Worm (Caenorhabditis elegans) whole organism, young adult: Measurements from ENCODE around the gene R02E12.5.

ENCODE experiments used
- atf-7 ChIP-seq: sonication (generic microtip); optimal IDR thresholded peaks from 2 replicates; lab custom pipeline; 2017; ENCODE audit warnings: mild to moderate bottlenecking, missing genetic modification characterization, missing compliant biosample characterization
- him-1 ChIP-seq: sonication (generic microtip); optimal IDR thresholded peaks from 2 replicates; lab custom pipeline; 2016; ENCODE audit warnings: missing genotype, missing genetic modification reagents, missing genetic modification characterization, missing compliant biosample characterization
- let-607 ChIP-seq, 2 experiments: fragments of 200-800 bp in 1 of 2; sonication (Bioruptor generic) in 1 of 2; sonication (generic microtip) in 1 of 2; optimal IDR thresholded peaks; 2 replicates each; lab custom pipeline; 2016 to 2018; ENCODE audit warnings: mild to moderate bottlenecking in 2 of 2, missing compliant biosample characterization in 2 of 2, missing genetic modification characterization in 2 of 2, moderate library complexity in 2 of 2, missing genotype in 1 of 2
- pbrm-1 ChIP-seq: fragments of 200-800 bp; sonication (Bioruptor generic); IDR thresholded peaks from 2 replicates; pipeline ENCODE4 v1.3.6; 2022; ENCODE audit warnings: missing genetic modification reagents, missing genetic modification characterization, missing compliant biosample characterization
- snpc-4 ChIP-seq, 5 experiments: fragments of 150-350 bp in 1 of 5; sonication (generic microtip) in 4 of 5; optimal IDR thresholded peaks; 2 replicates each; lab custom pipeline; 2014 to 2018; ENCODE audit warnings: missing genetic modification characterization in 5 of 5, missing biosample characterization in 3 of 5, antibody characterized with exemption in 2 of 5, mild to moderate bottlenecking in 2 of 5, missing compliant biosample characterization in 2 of 5, missing genotype in 2 of 5, moderate library complexity in 2 of 5, missing genetic modification reagents in 1 of 5
- unc-62 ChIP-seq: fragments of 150-350 bp; optimal IDR thresholded peaks from 2 replicates; lab custom pipeline; 2014; ENCODE audit warnings: missing biosample characterization, missing genetic modification reagents, missing genetic modification characterization
- ztf-22 ChIP-seq: fragments of 200-800 bp; sonication (Bioruptor generic); optimal IDR thresholded peaks from 2 replicates; lab custom pipeline; 2018; ENCODE audit warnings: mild to moderate bottlenecking, missing genetic modification characterization, moderate library complexity, missing compliant biosample characterization

DNA sequence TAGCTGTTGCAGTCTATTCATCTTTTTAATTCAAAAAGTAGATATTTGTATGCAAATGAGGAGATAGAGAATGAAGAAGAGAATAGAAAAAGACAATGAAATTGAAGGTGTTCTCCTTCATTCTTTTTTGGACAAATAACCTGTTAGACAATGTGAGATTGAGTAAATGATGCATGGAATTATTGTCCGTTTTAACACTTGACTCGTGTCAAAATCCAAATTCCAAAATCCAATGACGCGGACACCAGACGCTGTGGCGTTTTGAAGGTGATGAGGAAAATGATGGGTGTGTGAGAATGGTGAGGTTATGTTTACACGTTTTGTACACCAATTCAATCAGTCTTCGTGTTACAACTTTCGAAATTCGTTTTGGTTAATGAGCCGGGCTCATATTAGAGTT is 18.0 kb upstream of the R02E12.5 start:
- TF ChIP-seq atf-7 (tag; lab: Kevin White, UChicago) (no peak), him-1 (tag; lab: Kevin White, UChicago) (no peak), ztf-22 (no peak), let-607 (tag; optimal IDR thresholded peaks at IDR 0.05; lab: Kevin White, UChicago) (no peak), pbrm-1 (GFP tag; lab: Robert Waterston, UW) (no peak), unc-62 (GFP tag; lab: Kevin White, UChicago) (no peak), snpc-4 (GFP tag; optimal IDR thresholded peaks at IDR 0.05; lab: Kevin White, UChicago) (no peak), snpc-4 (tag; optimal IDR thresholded peaks at IDR 0.05; lab: Kevin White, UChicago) (no peak)
